Fruit fly (Drosophila melanogaster): ENCODE data around the gene CG8671.

dm6 chr2L:21248877-21249276, 13.9 kb upstream of the CG8671 start:
- TF ChIP-seq CG14655 (GFP tag; optimal IDR thresholded peaks at IDR 0.05) = no peak
- no peak for TF ChIP-seq Pif1B (GFP tag; optimal IDR thresholded peaks at IDR 0.05)
- no peak for TF ChIP-seq rn (GFP tag; IDR thresholded peaks at IDR 0.05)
- no peak for TF ChIP-seq Ets98B (GFP tag; IDR thresholded peaks at IDR 0.05)
- no peak for TF ChIP-seq CG13204 (GFP tag; optimal IDR thresholded peaks at IDR 0.05)
- no peak for TF ChIP-seq CG10348 (GFP tag; IDR thresholded peaks at IDR 0.05)
